Worm (Caenorhabditis elegans) whole organism, early embryonic: ENCODE results near the gene srx-119.
"Not testable (repeated sequence)": the region's sequence is repeated elsewhere in the genome, so short reads cannot be mapped to it uniquely, and the experiment has no call there.

Experiments
- B0310.2 ChIP-seq: sonication (generic microtip); optimal IDR thresholded peaks from 2 replicates; lab custom pipeline; 2016; ENCODE audit warnings: mild to moderate bottlenecking, missing genetic modification characterization, missing compliant biosample characterization
- F13C5.2 ChIP-seq: sonication (generic microtip); optimal IDR thresholded peaks from 2 replicates; lab custom pipeline; 2017; ENCODE audit warnings: mild to moderate bottlenecking, missing genetic modification characterization, inconsistent platforms, missing compliant biosample characterization
- aly-1 ChIP-seq: sonication (generic microtip); optimal IDR thresholded peaks from 2 replicates; lab custom pipeline; 2016; ENCODE audit warnings: missing genetic modification characterization, missing compliant biosample characterization
- ama-1 ChIP-seq: fragments of 150-350 bp; optimal IDR thresholded peaks from 2 replicates; lab custom pipeline; 2014
- ceh-13 ChIP-seq: fragments of 200-800 bp; sonication (Bioruptor generic); optimal IDR thresholded peaks from 2 replicates; lab custom pipeline; 2018; ENCODE audit warnings: mild to moderate bottlenecking, missing genetic modification characterization, missing compliant biosample characterization
- ceh-36 ChIP-seq: sonication (generic microtip); optimal IDR thresholded peaks from 2 replicates; lab custom pipeline; 2016; ENCODE audit warnings: missing genetic modification characterization, inconsistent platforms, missing compliant biosample characterization
- ets-7 ChIP-seq: sonication (generic microtip); optimal IDR thresholded peaks from 2 replicates; lab custom pipeline; 2016; ENCODE audit warnings: missing genotype, missing genetic modification characterization, missing compliant biosample characterization
- flt-1 ChIP-seq: fragments of 200-800 bp; sonication (Bioruptor generic); IDR thresholded peaks from 2 replicates; pipeline ENCODE4 v1.3.6; 2022; ENCODE audit warnings: missing genetic modification characterization, missing compliant biosample characterization
- hmbx-1 ChIP-seq: sonication (generic microtip); optimal IDR thresholded peaks from 2 replicates; lab custom pipeline; 2016; ENCODE audit warnings: mild to moderate bottlenecking, missing genetic modification characterization, missing compliant biosample characterization
- hmg-4 ChIP-seq: fragments of 200-800 bp; sonication (Bioruptor generic); optimal IDR thresholded peaks from 2 replicates; lab custom pipeline; 2018; ENCODE audit warnings: mild to moderate bottlenecking, missing genetic modification characterization, missing compliant biosample characterization
- hnd-1 ChIP-seq: sonication (generic microtip); optimal IDR thresholded peaks from 2 replicates; lab custom pipeline; 2016; ENCODE audit warnings: missing genetic modification characterization, missing compliant biosample characterization
- pes-1 ChIP-seq: fragments of 200-800 bp; sonication (Bioruptor generic); IDR thresholded peaks from 2 replicates; pipeline ENCODE4 v1.3.6; 2022; ENCODE audit warnings: missing genetic modification reagents, missing genetic modification characterization, missing compliant biosample characterization
- scrt-1 ChIP-seq: fragments of 200-800 bp; sonication (Bioruptor generic); IDR thresholded peaks from 2 replicates; pipeline ENCODE4 v1.3.6; 2022; ENCODE audit warnings: missing genetic modification characterization, missing compliant biosample characterization
- sea-1 ChIP-seq: fragments of 200-800 bp; sonication (Bioruptor generic); conservative IDR thresholded peaks from 2 replicates; pipeline ENCODE4 v1.3.6; 2022; ENCODE audit warnings: missing genetic modification characterization, missing compliant biosample characterization
- tbx-11 ChIP-seq: fragments of 200-800 bp; sonication (Bioruptor generic); IDR thresholded peaks from 2 replicates; pipeline ENCODE4 v1.3.6; 2022; ENCODE audit warnings: missing genetic modification characterization, missing compliant biosample characterization
- tbx-37 ChIP-seq: fragments of 200-800 bp; sonication (Bioruptor generic); conservative IDR thresholded peaks from 2 replicates; pipeline ENCODE4 v1.3.6; 2022; ENCODE audit warnings: missing genetic modification reagents, missing genetic modification characterization, missing compliant biosample characterization
- tra-4 ChIP-seq: sonication (generic microtip); optimal IDR thresholded peaks from 2 replicates; lab custom pipeline; 2017; ENCODE audit warnings: missing genetic modification characterization, missing compliant biosample characterization

srx-119 gene

ce11 chrII:12525526-12525925 lies 2.5 kb upstream of the srx-119 start, which contains the start of gene srx-118:
Gene srx-118 (plus strand): TSS chrII:12525826.
- TF ChIP-seq tbx-11 (GFP tag; lab: Robert Waterston, UW): no peak
- no peak for TF ChIP-seq hmg-4 (GFP tag; lab: Kevin White, UChicago)
- no peak for TF ChIP-seq scrt-1 (GFP tag; lab: Robert Waterston, UW)
- no peak for TF ChIP-seq tra-4 (tag; lab: Kevin White, UChicago)
- TF ChIP-seq F13C5.2 (tag; lab: Kevin White, UChicago): no peak
- no peak for TF ChIP-seq ama-1 (lab: Kevin White, UChicago)
- no peak for TF ChIP-seq hmbx-1
- no peak for TF ChIP-seq tbx-37 (GFP tag; lab: Robert Waterston, UW)
- no peak for TF ChIP-seq aly-1 (tag; lab: Kevin White, UChicago)
- TF ChIP-seq sea-1: no peak
- TF ChIP-seq B0310.2: no peak
- TF ChIP-seq ceh-36 (tag; lab: Kevin White, UChicago): no peak
- TF ChIP-seq ets-7 (tag; lab: Kevin White, UChicago): no peak
- TF ChIP-seq flt-1 (GFP tag; lab: Robert Waterston, UW): no peak
- TF ChIP-seq ceh-13: no peak

ce11 chrII:12530958-12531357 lies 2.9 kb downstream of the srx-119 start, which contains the start of gene srx-120:
Gene srx-120 (plus strand): TSS chrII:12531258.
- no peak for TF ChIP-seq tra-4 (tag; lab: Kevin White, UChicago)
- TF ChIP-seq hmbx-1: no peak
- no peak for TF ChIP-seq ets-7 (tag; lab: Kevin White, UChicago)
- no peak for TF ChIP-seq ceh-13
- TF ChIP-seq sea-1: no peak
- TF ChIP-seq B0310.2: no peak
- no peak for TF ChIP-seq aly-1 (tag; lab: Kevin White, UChicago)
- no peak for TF ChIP-seq tbx-11 (GFP tag; lab: Robert Waterston, UW)
- no peak for TF ChIP-seq scrt-1 (GFP tag; lab: Robert Waterston, UW)
- no peak for TF ChIP-seq pes-1 (GFP tag; lab: Robert Waterston, UW)
- TF ChIP-seq hnd-1 (tag; lab: Kevin White, UChicago): no peak
- no peak for TF ChIP-seq ama-1 (lab: Kevin White, UChicago)
- no peak for TF ChIP-seq tbx-37 (GFP tag; lab: Robert Waterston, UW)
- TF ChIP-seq hmg-4 (GFP tag; lab: Kevin White, UChicago): no peak
- no peak for TF ChIP-seq F13C5.2 (tag; lab: Kevin White, UChicago)
- no peak for TF ChIP-seq flt-1 (GFP tag; lab: Robert Waterston, UW)
- TF ChIP-seq ceh-36 (tag; lab: Kevin White, UChicago): no peak

ce11 chrII:12535297-12535803 lies 7.3 kb downstream of the srx-119 start, which contains the start of gene nimk-1:
Gene nimk-1 (plus strand): TSS chrII:12535753.
- TF ChIP-seq ceh-36 (tag; lab: Kevin White, UChicago): peak; percentile 59
- TF ChIP-seq ets-7 (tag; lab: Kevin White, UChicago): no peak
- no peak for TF ChIP-seq F13C5.2 (tag; lab: Kevin White, UChicago)
- no peak for TF ChIP-seq flt-1 (GFP tag; lab: Robert Waterston, UW)
- no peak for TF ChIP-seq sea-1
- TF ChIP-seq B0310.2: no peak
- no peak for TF ChIP-seq scrt-1 (GFP tag; lab: Robert Waterston, UW)
- TF ChIP-seq tbx-11 (GFP tag; lab: Robert Waterston, UW): no peak
- TF ChIP-seq ama-1 (lab: Kevin White, UChicago): no peak

ce11 chrII:12536203-12536602 lies 8.2 kb downstream of the srx-119 start, which contains the start of gene F49C5.3:
Gene F49C5.3 (plus strand): TSS chrII:12536503.
- TF ChIP-seq hnd-1 (tag; lab: Kevin White, UChicago); scrt-1 (GFP tag; lab: Robert Waterston, UW); ets-7 (tag; lab: Kevin White, UChicago): not testable (repeated sequence)

- TF ChIP-seq tra-4 (tag; lab: Kevin White, UChicago) (no peak), flt-1 (GFP tag; lab: Robert Waterston, UW) (no peak), tbx-11 (GFP tag; lab: Robert Waterston, UW) (no peak), ceh-36 (tag; lab: Kevin White, UChicago) (no peak), ama-1 (lab: Kevin White, UChicago) (no peak), hmg-4 (GFP tag; lab: Kevin White, UChicago) (no peak), pes-1 (GFP tag; lab: Robert Waterston, UW) (no peak), F13C5.2 (tag; lab: Kevin White, UChicago) (no peak), B0310.2 (no peak), ets-7 (tag; lab: Kevin White, UChicago) (no peak), aly-1 (tag; lab: Kevin White, UChicago) (no peak), ceh-13 (no peak), sea-1 (no peak), hmbx-1 (no peak), hnd-1 (tag; lab: Kevin White, UChicago) (no peak)
Observed at ce11 chrII:12539395-12539794, 11.3 kb downstream of the srx-119 start.

ce11 chrII:12542594-12542997 lies 14.5 kb downstream of the srx-119 start:
- TF ChIP-seq B0310.2 (no peak), ets-7 (tag; lab: Kevin White, UChicago) (no peak), hnd-1 (tag; lab: Kevin White, UChicago) (no peak), hmbx-1 (no peak), ceh-13 (no peak), hmg-4 (GFP tag; lab: Kevin White, UChicago) (no peak), tra-4 (tag; lab: Kevin White, UChicago) (no peak), ceh-36 (tag; lab: Kevin White, UChicago) (no peak), ama-1 (lab: Kevin White, UChicago) (no peak), aly-1 (tag; lab: Kevin White, UChicago) (no peak), tbx-37 (GFP tag; lab: Robert Waterston, UW) (no peak), pes-1 (GFP tag; lab: Robert Waterston, UW) (no peak), tbx-11 (GFP tag; lab: Robert Waterston, UW) (no peak)

- no peak for TF ChIP-seq hnd-1 (tag; lab: Kevin White, UChicago)
Observed at ce11 chrII:12544533-12544932, 16.5 kb downstream of the srx-119 start, which contains the start of gene F49C5.9. Gene F49C5.9 (minus strand): TSS chrII:12544633.
